Fruit fly (Drosophila melanogaster) whole organism: ENCODE data around the gene Mfe2.

Source experiments
- CG8478 ChIP-seq: fragments of >200 bp; optimal IDR thresholded peaks from 2 replicates; lab custom pipeline; 2018; ENCODE audit warnings: inconsistent platforms
- Dll ChIP-seq: fragments of >200 bp; optimal IDR thresholded peaks from 2 replicates; lab custom pipeline; 2017
- EcR ChIP-seq, 2 experiments: fragments of >200 bp; optimal IDR thresholded peaks; 2 replicates each; lab custom pipeline; 2017; ENCODE audit warnings: missing biosample characterization in 2 of 2, missing genetic modification characterization in 2 of 2, missing genetic modification reagents in 2 of 2
- pan ChIP-seq: fragments of >200 bp; optimal IDR thresholded peaks from 2 replicates; lab custom pipeline; 2017
- psq ChIP-seq: fragments of >200 bp; optimal IDR thresholded peaks from 2 replicates; lab custom pipeline; 2017
- usp ChIP-seq: fragments of >200 bp; optimal IDR thresholded peaks from 2 replicates; lab custom pipeline; 2017; ENCODE audit warnings: missing biosample characterization, missing genetic modification characterization, mixed read lengths

dm6 chrX:16303636-16304035 is 32.9 kb downstream of the Mfe2 start, which contains the start of gene CG3679:
- TF ChIP-seq CG8478 (lab: Kevin White, UChicago), result no peak
- no peak for TF ChIP-seq Dll (lab: Kevin White, UChicago)
- TF ChIP-seq pan, result no peak
- no peak for TF ChIP-seq usp
- no peak for TF ChIP-seq EcR (GFP tag; optimal IDR thresholded peaks at IDR 0.05; lab: Kevin White, UChicago)
- no peak for TF ChIP-seq psq (lab: Kevin White, UChicago)
